Fruit fly (Drosophila melanogaster) whole organism, embryonic: ENCODE results near the gene heix.
A peak's percentile ranks its signal among the peaks of the same experiment; 100 is the strongest.

Experiments used
- ATbp ChIP-seq: fragments of 200-800 bp; sonication (Bioruptor generic); optimal IDR thresholded peaks from 2 replicates; lab custom pipeline; 2017; ENCODE audit warnings: missing biosample characterization, mild to moderate bottlenecking, missing genetic modification characterization, missing genetic modification reagents
- CG1024 ChIP-seq: fragments of 200-800 bp; sonication (Bioruptor generic); IDR thresholded peaks from 2 replicates; pipeline ENCODE4 v1.3.6; 2022; ENCODE audit warnings: missing biosample characterization, missing genetic modification characterization
- CG10565 ChIP-seq: fragments of 200-800 bp; sonication (Bioruptor generic); optimal IDR thresholded peaks from 3 replicates; lab custom pipeline; 2016; ENCODE audit warnings: missing biosample characterization, mild to moderate bottlenecking, missing genetic modification characterization
- CG10959 ChIP-seq: fragments of 200-800 bp; sonication (Bioruptor generic); IDR thresholded peaks from 2 replicates; pipeline ENCODE4 v1.3.6; 2022; ENCODE audit warnings: missing biosample characterization, missing genetic modification characterization
- CG11695 ChIP-seq: fragments of 200-800 bp; sonication (Bioruptor generic); IDR thresholded peaks from 3 replicates; pipeline ENCODE4 v1.3.6; 2022; ENCODE audit warnings: missing biosample characterization, missing genetic modification characterization
- CG12236 ChIP-seq: fragments of 200-800 bp; sonication (Bioruptor generic); optimal IDR thresholded peaks from 2 replicates; lab custom pipeline; 2016; ENCODE audit warnings: missing biosample characterization, missing genetic modification characterization
- CG12391 ChIP-seq: fragments of 200-800 bp; sonication (Bioruptor generic); optimal IDR thresholded peaks from 3 replicates; lab custom pipeline; 2018; ENCODE audit warnings: missing biosample characterization, mild to moderate bottlenecking, missing genetic modification characterization, moderate library complexity
- CG14050 ChIP-seq: fragments of 200-800 bp; sonication (Bioruptor generic); IDR thresholded peaks from 3 replicates; pipeline ENCODE4 v1.3.6; 2022; ENCODE audit warnings: missing biosample characterization, missing genetic modification characterization
- CG17385 ChIP-seq: fragments of 200-800 bp; sonication (Bioruptor generic); optimal IDR thresholded peaks from 3 replicates; lab custom pipeline; 2018; ENCODE audit warnings: missing biosample characterization, mild to moderate bottlenecking, missing genetic modification characterization
- CG17829 ChIP-seq: fragments of 200-800 bp; optimal IDR thresholded peaks from 2 replicates; lab custom pipeline; 2019; ENCODE audit warnings: missing biosample characterization, mild to moderate bottlenecking, missing genetic modification characterization, moderate library complexity
- CG18011 ChIP-seq: fragments of 200-800 bp; sonication (Bioruptor generic); optimal IDR thresholded peaks from 2 replicates; lab custom pipeline; 2017; ENCODE audit warnings: missing biosample characterization, missing genetic modification characterization, mild to moderate bottlenecking, moderate library complexity, missing genotype
- CG18476 ChIP-seq: fragments of 200-800 bp; sonication (Bioruptor generic); optimal IDR thresholded peaks from 2 replicates; lab custom pipeline; 2016; ENCODE audit warnings: missing biosample characterization, mild to moderate bottlenecking, missing genetic modification characterization
- CG18764 ChIP-seq: fragments of 200-800 bp; sonication (Bioruptor generic); optimal IDR thresholded peaks from 3 replicates; lab custom pipeline; 2016; ENCODE audit warnings: missing biosample characterization, missing genetic modification characterization
- CG2129 ChIP-seq: fragments of 200-800 bp; sonication (Bioruptor generic); IDR thresholded peaks from 2 replicates; pipeline ENCODE4 v1.3.6; 2022; ENCODE audit warnings: missing biosample characterization, missing genetic modification characterization; ENCODE audit not compliant: partially characterized antibody
- CG2875 ChIP-seq: fragments of 200-800 bp; sonication (Bioruptor generic); optimal IDR thresholded peaks from 2 replicates; lab custom pipeline; 2017; ENCODE audit warnings: missing biosample characterization, mild to moderate bottlenecking, missing genetic modification characterization, missing genetic modification reagents
- CG3163 ChIP-seq: fragments of 200-800 bp; sonication (Bioruptor generic); optimal IDR thresholded peaks from 3 replicates; lab custom pipeline; 2016; ENCODE audit warnings: missing biosample characterization, missing genetic modification characterization
- CG3847 ChIP-seq: fragments of 200-800 bp; sonication (Bioruptor generic); IDR thresholded peaks from 2 replicates; pipeline ENCODE4 v1.3.6; 2022; ENCODE audit warnings: missing biosample characterization, missing genetic modification characterization
- CG6689 ChIP-seq: fragments of 200-800 bp; sonication (Bioruptor generic); IDR thresholded peaks from 2 replicates; pipeline ENCODE4 v1.3.6; 2022; ENCODE audit warnings: missing biosample characterization, missing genetic modification characterization
- CG7963 ChIP-seq: fragments of 200-800 bp; sonication (Bioruptor generic); IDR thresholded peaks from 3 replicates; pipeline ENCODE4 v1.3.6; 2022; ENCODE audit warnings: missing biosample characterization, missing genetic modification characterization; ENCODE audit not compliant: partially characterized antibody
- CG7987 ChIP-seq: fragments of 200-800 bp; sonication (Bioruptor generic); optimal IDR thresholded peaks from 2 replicates; lab custom pipeline; 2018; ENCODE audit warnings: missing biosample characterization, mild to moderate bottlenecking, missing genetic modification characterization, moderate library complexity
- CG8281 ChIP-seq: fragments of 200-800 bp; sonication (Bioruptor generic); optimal IDR thresholded peaks from 2 replicates; lab custom pipeline; 2018; ENCODE audit warnings: missing biosample characterization, mild to moderate bottlenecking, missing genetic modification characterization, moderate library complexity
- CG8944 ChIP-seq: fragments of 200-800 bp; sonication (Bioruptor generic); optimal IDR thresholded peaks from 3 replicates; lab custom pipeline; 2016; ENCODE audit warnings: missing biosample characterization, missing genetic modification characterization
- CG9727 ChIP-seq: fragments of 200-800 bp; sonication (Bioruptor generic); optimal IDR thresholded peaks from 3 replicates; lab custom pipeline; 2017; ENCODE audit warnings: missing biosample characterization, mild to moderate bottlenecking, missing genetic modification characterization
- CkIIα-i1 ChIP-seq: fragments of 200-800 bp; sonication (Bioruptor generic); IDR thresholded peaks from 2 replicates; pipeline ENCODE4 v1.3.6; 2022; ENCODE audit warnings: missing biosample characterization, missing genetic modification characterization
- D ChIP-seq, 2 experiments: fragments of 200-800 bp in 1 of 2; fragments of >200 bp in 1 of 2; sonication (Bioruptor generic) in 1 of 2; optimal IDR thresholded peaks; 2 replicates in 1 of 2; 3 replicates in 1 of 2; lab custom pipeline; 2017; ENCODE audit warnings: mild to moderate bottlenecking in 1 of 2, missing biosample characterization in 1 of 2, missing genetic modification characterization in 1 of 2, missing genetic modification reagents in 1 of 2
- ERR ChIP-seq: fragments of 200-800 bp; sonication (Bioruptor generic); optimal IDR thresholded peaks from 2 replicates; lab custom pipeline; 2016; ENCODE audit warnings: missing biosample characterization, missing genetic modification characterization
- Hand ChIP-seq: fragments of 200-800 bp; sonication (Bioruptor generic); optimal IDR thresholded peaks from 2 replicates; lab custom pipeline; 2017; ENCODE audit warnings: mild to moderate bottlenecking, missing biosample characterization, missing genetic modification reagents, missing genetic modification characterization
- HmgZ ChIP-seq: fragments of 200-800 bp; sonication (Bioruptor generic); optimal IDR thresholded peaks from 2 replicates; lab custom pipeline; 2018; ENCODE audit warnings: missing biosample characterization, mild to moderate bottlenecking, missing genetic modification characterization
- NC2β ChIP-seq: fragments of 200-800 bp; sonication (Bioruptor generic); optimal IDR thresholded peaks from 2 replicates; lab custom pipeline; 2016; ENCODE audit warnings: missing biosample characterization, missing genetic modification characterization
- PHDP ChIP-seq: fragments of 200-800 bp; sonication (Bioruptor generic); optimal IDR thresholded peaks from 3 replicates; lab custom pipeline; 2018; ENCODE audit warnings: missing biosample characterization, mild to moderate bottlenecking, missing genetic modification characterization, moderate library complexity
- Scr ChIP-seq: fragments of 200-800 bp; sonication (Bioruptor generic); IDR thresholded peaks from 2 replicates; pipeline ENCODE4 v1.3.6; 2022; ENCODE audit warnings: missing biosample characterization, missing genetic modification characterization; ENCODE audit not compliant: partially characterized antibody
- ab ChIP-seq: fragments of 200-800 bp; sonication (Bioruptor generic); optimal IDR thresholded peaks from 2 replicates; lab custom pipeline; 2016; ENCODE audit warnings: missing biosample characterization, missing genetic modification characterization
- bcd ChIP-seq: fragments of 200-800 bp; sonication (Bioruptor generic); optimal IDR thresholded peaks from 2 replicates; lab custom pipeline; 2017; ENCODE audit warnings: missing biosample characterization, mild to moderate bottlenecking, missing genetic modification characterization
- btn ChIP-seq: fragments of 200-800 bp; sonication (Bioruptor generic); optimal IDR thresholded peaks from 2 replicates; lab custom pipeline; 2016; ENCODE audit warnings: missing biosample characterization, missing genetic modification characterization
- corto ChIP-seq: fragments of 200-800 bp; sonication (Bioruptor generic); optimal IDR thresholded peaks from 2 replicates; lab custom pipeline; 2016; ENCODE audit warnings: missing biosample characterization, mild to moderate bottlenecking, missing genetic modification characterization, moderate library complexity
- cwo ChIP-seq: fragments of 200-800 bp; sonication (Bioruptor generic); optimal IDR thresholded peaks from 3 replicates; lab custom pipeline; 2017; ENCODE audit warnings: missing biosample characterization, missing genetic modification characterization, mild to moderate bottlenecking, moderate library complexity, missing genetic modification reagents
- da ChIP-seq: fragments of 200-800 bp; sonication (Bioruptor generic); optimal IDR thresholded peaks from 2 replicates; lab custom pipeline; 2016; ENCODE audit warnings: missing biosample characterization, missing genetic modification characterization
- dysf ChIP-seq: fragments of 200-800 bp; sonication (Bioruptor generic); IDR thresholded peaks from 3 replicates; pipeline ENCODE4 v1.3.6; 2022; ENCODE audit warnings: missing biosample characterization, missing genetic modification characterization
- ems ChIP-seq: fragments of 200-800 bp; sonication (Bioruptor generic); optimal IDR thresholded peaks from 3 replicates; lab custom pipeline; 2016; ENCODE audit warnings: missing biosample characterization, missing genetic modification characterization
- gem ChIP-seq: fragments of 200-800 bp; sonication (Bioruptor generic); optimal IDR thresholded peaks from 2 replicates; lab custom pipeline; 2019; ENCODE audit warnings: missing biosample characterization, mild to moderate bottlenecking, missing genetic modification characterization, moderate library complexity
- gfzf ChIP-seq: fragments of 200-800 bp; sonication (Bioruptor generic); optimal IDR thresholded peaks from 2 replicates; lab custom pipeline; 2016; ENCODE audit warnings: missing biosample characterization, mild to moderate bottlenecking, missing genetic modification characterization, moderate library complexity
- ham ChIP-seq: fragments of 200-800 bp; sonication (Bioruptor generic); IDR thresholded peaks from 2 replicates; pipeline ENCODE4 v1.3.6; 2022; ENCODE audit warnings: missing biosample characterization, missing genetic modification characterization
- otp ChIP-seq: fragments of 200-800 bp; sonication (Bioruptor generic); IDR thresholded peaks from 3 replicates; pipeline ENCODE4, ENCODE4 v1.3.6; 2022; ENCODE audit warnings: missing biosample characterization, missing genetic modification characterization
- pan ChIP-seq, 4 experiments: fragments of >200 bp in 3 of 4; fragments of 200-800 bp in 1 of 4; sonication (Bioruptor generic) in 1 of 4; optimal IDR thresholded peaks in 3 of 4; IDR thresholded peaks in 1 of 4; 2 replicates each; pipeline versions ENCODE4 v1.3.6 to Lab custom; 2017 to 2022; ENCODE audit warnings: missing biosample characterization in 2 of 4, missing genetic modification characterization in 2 of 4, mixed read lengths in 1 of 4
- ranshi ChIP-seq: fragments of 200-800 bp; sonication (Bioruptor generic); IDR thresholded peaks from 2 replicates; pipeline ENCODE4 v1.3.6; 2022; ENCODE audit warnings: missing biosample characterization, missing genetic modification characterization
- tin ChIP-seq: fragments of 200-800 bp; sonication (Bioruptor generic); optimal IDR thresholded peaks from 3 replicates; lab custom pipeline; 2016; ENCODE audit warnings: missing biosample characterization, missing genetic modification characterization
- usp ChIP-seq: fragments of >200 bp; optimal IDR thresholded peaks from 2 replicates; lab custom pipeline; 2017; ENCODE audit warnings: missing biosample characterization, missing genetic modification characterization

The heix gene

dm6 chr2L:16317777-16318610 lies 18.3 kb upstream of the heix start (continued):
- TF ChIP-seq bcd (peak; percentile 6), CG9727 (GFP tag; lab: Kevin White, UChicago) (no peak), CG18764 (GFP tag; lab: Kevin White, UChicago) (no peak), CG3163 (peak; percentile 12), CG10565 (GFP tag; lab: Kevin White, UChicago) (no peak), CG2129 (no peak), da (GFP tag; lab: Kevin White, UChicago) (peak; percentile 17), Scr (GFP tag; lab: Robert Waterston, UW) (no peak), gem (tag; lab: Kevin White, UChicago) (peak; percentile 53), CG6689 (GFP tag; lab: Robert Waterston, UW) (0 out of 2 replicates have a peak, but pooled peaks have one; percentile 12), otp (GFP tag; lab: Robert Waterston, UW) (peak; percentile 36; the same call in 1 of the 3 replicates), gfzf (GFP tag; lab: Kevin White, UChicago) (no peak), corto (GFP tag; lab: Kevin White, UChicago) (no peak), CG12236 (GFP tag; lab: Kevin White, UChicago) (peak; percentile 3), CG10959 (no peak), CG3847 (peak; percentile 34; the same call in 1 of the 2 replicates), CG8281 (tag; lab: Kevin White, UChicago) (no peak), CG18011 (GFP tag; lab: Kevin White, UChicago) (peak; percentile 43), btn (GFP tag; lab: Kevin White, UChicago) (no peak), CG18476 (GFP tag; lab: Kevin White, UChicago) (peak; percentile 6), PHDP (tag; lab: Kevin White, UChicago) (peak; percentile 65), CG7963 (GFP tag; lab: Robert Waterston, UW) (no peak), CG1024 (no peak), CG2875 (peak; percentile 58), ham (GFP tag; lab: Robert Waterston, UW) (no peak), CG14050 (no peak), usp (GFP tag; lab: Kevin White, UChicago) (no peak), CG12391 (tag; lab: Kevin White, UChicago) (peak; percentile 1), CG17829 (tag; lab: Kevin White, UChicago) (no peak), cwo (GFP tag; lab: Kevin White, UChicago) (no peak), ERR (GFP tag; lab: Kevin White, UChicago) (no peak), dysf (GFP tag; lab: Robert Waterston, UW) (peak; percentile 37; the same call in 1 of the 3 replicates), CG7987 (peak; percentile 33), NC2β (GFP tag; lab: Kevin White, UChicago) (no peak), ranshi (no peak; the same call in 1 of the 2 replicates), D (optimal IDR thresholded peaks at IDR 0.05; lab: Kevin White, UChicago) (no peak), D (GFP tag; optimal IDR thresholded peaks at IDR 0.05; lab: Kevin White, UChicago) (peak; percentile 4), HmgZ (tag; lab: Kevin White, UChicago) (no peak), CkIIα-i1 (GFP tag; lab: Robert Waterston, UW) (no peak), CG11695 (peak; percentile 52; the same call in 2 of the 3 replicates), ems (GFP tag; lab: Kevin White, UChicago) (no peak), CG17385 (peak; percentile 34), ab (GFP tag; lab: Kevin White, UChicago) (no peak), CG8944 (GFP tag; lab: Kevin White, UChicago) (no peak), pan (optimal IDR thresholded peaks at IDR 0.05; lab: Kevin White, UChicago) (no peak), pan (GFP tag; optimal IDR thresholded peaks at IDR 0.05 in 1 of 2, IDR thresholded peaks at IDR 0.05 in 1 of 2) (no peak), ATbp (GFP tag; lab: Kevin White, UChicago) (peak; percentile 91), Hand (GFP tag; lab: Kevin White, UChicago) (no peak), tin (GFP tag; lab: Kevin White, UChicago) (no peak)
